Fruit fly (Drosophila melanogaster): Measurements from ENCODE around the gene glob3.

glob3 gene

dm6 chr3R:5862032-5862641, 32.3 kb downstream of the glob3 start, which contains the start of gene CG2017 (continued):
- TF ChIP-seq CG1621 (tag; optimal IDR thresholded peaks at IDR 0.05) (peak; percentile 21), Lpt (GFP tag; optimal IDR thresholded peaks at IDR 0.05) (no peak), pdm3 (GFP tag; optimal IDR thresholded peaks at IDR 0.05) (peak; percentile 11), CG16779 (tag; optimal IDR thresholded peaks at IDR 0.05) (no peak), CG6276 (GFP tag; optimal IDR thresholded peaks at IDR 0.05) (no peak), fd59A (GFP tag; optimal IDR thresholded peaks at IDR 0.05) (no peak), Hr38 (GFP tag; optimal IDR thresholded peaks at IDR 0.05) (no peak), OdsH (GFP tag; optimal IDR thresholded peaks at IDR 0.05) (peak; percentile 25), salr (GFP tag; optimal IDR thresholded peaks at IDR 0.05) (no peak), Hr4 (GFP tag; optimal IDR thresholded peaks at IDR 0.05) (no peak), Eip75B (GFP tag; optimal IDR thresholded peaks at IDR 0.05) (no peak), Gug (GFP tag; IDR thresholded peaks at IDR 0.05) (no peak), CG6792 (GFP tag; optimal IDR thresholded peaks at IDR 0.05) (no peak), Ets96B (tag; optimal IDR thresholded peaks at IDR 0.05) (no peak), Smox (GFP tag; optimal IDR thresholded peaks at IDR 0.05) (peak; percentile 27), CG34406 (GFP tag; optimal IDR thresholded peaks at IDR 0.05) (peak; percentile 23), Eip78C (GFP tag) (peak; percentile 58)

dm6 chr3R:5871393-5871792, 41.5 kb downstream of the glob3 start:
- TF ChIP-seq CG1621 (tag; optimal IDR thresholded peaks at IDR 0.05) (no peak), topi (GFP tag; optimal IDR thresholded peaks at IDR 0.05) (peak; percentile 3), Eip75B (GFP tag; optimal IDR thresholded peaks at IDR 0.05) (no peak), CG3032 (tag; optimal IDR thresholded peaks at IDR 0.05) (no peak), vri (GFP tag; optimal IDR thresholded peaks at IDR 0.05) (no peak), CG7368 (GFP tag; optimal IDR thresholded peaks at IDR 0.05) (no peak), esn (GFP tag; optimal IDR thresholded peaks at IDR 0.05) (no peak), CG15336 (GFP tag; IDR thresholded peaks at IDR 0.05) (no peak), Hr4 (GFP tag; optimal IDR thresholded peaks at IDR 0.05) (no peak), achi (GFP tag; optimal IDR thresholded peaks at IDR 0.05) (peak; percentile 2), lz (GFP tag; optimal IDR thresholded peaks at IDR 0.05) (no peak), Smox (GFP tag; optimal IDR thresholded peaks at IDR 0.05) (no peak), Ets21C (GFP tag; optimal IDR thresholded peaks at IDR 0.05) (no peak), Sox14 (GFP tag; optimal IDR thresholded peaks at IDR 0.05) (no peak), CG6854 (GFP tag; optimal IDR thresholded peaks at IDR 0.05) (no peak), salr (GFP tag; optimal IDR thresholded peaks at IDR 0.05) (no peak), pdm3 (GFP tag; optimal IDR thresholded peaks at IDR 0.05) (peak; percentile 9), ss (GFP tag; optimal IDR thresholded peaks at IDR 0.05) (no peak), CG6792 (GFP tag; optimal IDR thresholded peaks at IDR 0.05) (no peak), CG11902 (GFP tag; optimal IDR thresholded peaks at IDR 0.05) (no peak), fkh (GFP tag; optimal IDR thresholded peaks at IDR 0.05) (no peak), Lpt (GFP tag; optimal IDR thresholded peaks at IDR 0.05) (no peak), CG16779 (tag; optimal IDR thresholded peaks at IDR 0.05) (no peak), CG8319 (GFP tag; optimal IDR thresholded peaks at IDR 0.05) (no peak), CG34406 (GFP tag; optimal IDR thresholded peaks at IDR 0.05) (no peak), CG11294 (GFP tag; IDR thresholded peaks at IDR 0.05) (no peak), CG8119 (GFP tag; IDR thresholded peaks at IDR 0.05) (no peak), fd85E (GFP tag; optimal IDR thresholded peaks at IDR 0.05) (no peak), Eip78C (GFP tag) (no peak), Ets96B (tag; optimal IDR thresholded peaks at IDR 0.05) (no peak), CG9139 (GFP tag; optimal IDR thresholded peaks at IDR 0.05) (no peak), CG8632 (GFP tag; optimal IDR thresholded peaks at IDR 0.05) (no peak), CG6276 (GFP tag; optimal IDR thresholded peaks at IDR 0.05) (no peak), acj6 (GFP tag; optimal IDR thresholded peaks at IDR 0.05) (peak; percentile 9), eg (GFP tag; IDR thresholded peaks at IDR 0.05) (peak; percentile 12; the same call in 1 of the 3 replicates), Hr38 (GFP tag; optimal IDR thresholded peaks at IDR 0.05) (no peak), Eip93F (GFP tag; optimal IDR thresholded peaks at IDR 0.05) (no peak), CG11762 (GFP tag; optimal IDR thresholded peaks at IDR 0.05; ENCODE audit: insufficient read depth) (no peak), CG10669 (GFP tag; optimal IDR thresholded peaks at IDR 0.05) (peak; percentile 24), CG32006 (GFP tag; optimal IDR thresholded peaks at IDR 0.05) (peak; percentile 3), dac (GFP tag; optimal IDR thresholded peaks at IDR 0.05) (no peak), dsx (GFP tag; optimal IDR thresholded peaks at IDR 0.05; ENCODE audit: poor library complexity, severe bottlenecking) (no peak), Met (GFP tag; optimal IDR thresholded peaks at IDR 0.05) (no peak), CG4318 (GFP tag; optimal IDR thresholded peaks at IDR 0.05) (no peak), Sox15 (GFP tag; optimal IDR thresholded peaks at IDR 0.05) (no peak)

All from whole organism, prepupa.